Worm (Caenorhabditis elegans): ENCODE results near the gene grl-17.

DNA sequence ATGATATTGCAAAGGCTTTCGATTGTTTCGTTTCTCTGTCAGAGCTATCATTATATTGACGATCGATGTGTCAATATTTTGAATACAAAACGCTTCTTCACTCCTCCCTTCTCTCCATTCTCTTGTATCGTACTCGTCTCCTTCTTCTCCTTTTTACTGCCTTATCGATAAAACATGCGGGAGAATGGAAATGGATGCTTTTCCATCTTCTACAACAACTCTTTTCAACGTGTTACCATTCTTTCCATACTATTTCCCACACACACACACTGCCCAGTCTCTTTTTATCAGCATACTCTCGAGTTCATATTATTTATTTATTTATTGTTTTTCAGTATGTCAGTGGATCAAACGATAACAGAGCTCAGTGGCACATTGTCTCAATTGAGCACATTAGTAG lies 14.9 kb upstream of the grl-17 start, which contains the start of gene C50B8.6:
- TF ChIP-seq pha-4 (tag; optimal IDR thresholded peaks at IDR 0.05), result no peak
- no peak for TF ChIP-seq ceh-19 (GFP tag; optimal IDR thresholded peaks at IDR 0.05)
- no peak for TF ChIP-seq unc-86 (tag; optimal IDR thresholded peaks at IDR 0.05)
- no peak for TF ChIP-seq K09A11.1 (tag; optimal IDR thresholded peaks at IDR 0.05; ENCODE audit: insufficient read depth)
- no peak for TF ChIP-seq pag-3 (tag; optimal IDR thresholded peaks at IDR 0.05; ENCODE audit: borderline replicate concordance)

Measured in whole organism, late embryonic.